Fruit fly (Drosophila melanogaster) whole organism, wandering third instar larva: ENCODE data around the gene MED7.

Source experiments
- Abd-B ChIP-seq: fragments of >200 bp; optimal IDR thresholded peaks from 2 replicates; lab custom pipeline; 2017; ENCODE audit warnings: missing biosample characterization, missing genetic modification characterization
- CG32264 ChIP-seq: fragments of 200-800 bp; sonication (Bioruptor generic); optimal IDR thresholded peaks from 2 replicates; lab custom pipeline; 2016; ENCODE audit warnings: missing biosample characterization, missing genetic modification characterization
- CG9705 ChIP-seq: fragments of 200-800 bp; sonication (Bioruptor generic); optimal IDR thresholded peaks from 2 replicates; lab custom pipeline; 2018; ENCODE audit warnings: missing biosample characterization, mild to moderate bottlenecking, missing genetic modification characterization
- CrebA ChIP-seq: fragments of 200-800 bp; sonication (Bioruptor generic); optimal IDR thresholded peaks from 2 replicates; lab custom pipeline; 2016; ENCODE audit warnings: missing biosample characterization, mild to moderate bottlenecking, missing genetic modification characterization, borderline replicate concordance
- Dfd ChIP-seq: fragments of >200 bp; optimal IDR thresholded peaks from 2 replicates; lab custom pipeline; 2017; ENCODE audit warnings: missing biosample characterization, missing genetic modification characterization
- Dif ChIP-seq: fragments of 200-275, 200-300 bp; sonication (Bioruptor generic); optimal IDR thresholded peaks from 2 replicates; lab custom pipeline; 2018; ENCODE audit warnings: missing biosample characterization, missing genetic modification characterization; ENCODE audit not compliant: partially characterized antibody
- GATAd ChIP-seq: sonication (Bioruptor generic); optimal IDR thresholded peaks from 2 replicates; lab custom pipeline; 2016; ENCODE audit warnings: missing biosample characterization, missing genetic modification characterization
- HLH106 ChIP-seq: fragments of 200-800 bp; optimal IDR thresholded peaks from 3 replicates; lab custom pipeline; 2019; ENCODE audit warnings: missing biosample characterization, mild to moderate bottlenecking, missing genetic modification characterization, moderate library complexity
- Hnf4 ChIP-seq: fragments of 200-800 bp; sonication (Bioruptor generic); optimal IDR thresholded peaks from 2 replicates; lab custom pipeline; 2016; ENCODE audit warnings: missing biosample characterization, mild to moderate bottlenecking, missing genetic modification characterization
- Hr78 ChIP-seq: fragments of >200 bp; optimal IDR thresholded peaks from 2 replicates; lab custom pipeline; 2017; ENCODE audit warnings: missing biosample characterization, missing genetic modification characterization
- Hr83 ChIP-seq: fragments of 200-300 bp; sonication (Bioruptor generic); optimal IDR thresholded peaks from 2 replicates; lab custom pipeline; 2016; ENCODE audit warnings: missing biosample characterization, mild to moderate bottlenecking, missing genetic modification characterization, moderate library complexity; ENCODE audit not compliant: poor library complexity, severe bottlenecking
- Jra ChIP-seq: sonication (Bioruptor generic); optimal IDR thresholded peaks from 2 replicates; lab custom pipeline; 2016; ENCODE audit warnings: missing biosample characterization, missing genetic modification characterization
- Mio ChIP-seq: sonication (Bioruptor generic); optimal IDR thresholded peaks from 2 replicates; lab custom pipeline; 2016; ENCODE audit warnings: missing biosample characterization, missing genetic modification characterization
- Myc ChIP-seq: fragments of >200 bp; optimal IDR thresholded peaks from 2 replicates; lab custom pipeline; 2017
- N ChIP-seq: fragments of >200 bp; optimal IDR thresholded peaks from 2 replicates; lab custom pipeline; 2018; ENCODE audit warnings: missing biosample characterization, missing external identifiers, missing genetic modification characterization
- OdsH ChIP-seq: fragments of 200-800 bp; sonication (Bioruptor generic); optimal IDR thresholded peaks from 2 replicates; lab custom pipeline; 2016; ENCODE audit warnings: missing biosample characterization, mild to moderate bottlenecking, missing genetic modification characterization
- Rel ChIP-seq, 2 experiments: fragments of 200-800 bp; sonication (Bioruptor generic) in 1 of 2; optimal IDR thresholded peaks; 2 replicates in 1 of 2; 3 replicates in 1 of 2; lab custom pipeline; 2016 to 2019; ENCODE audit warnings: mild to moderate bottlenecking in 2 of 2, missing biosample characterization in 2 of 2, missing genetic modification characterization in 2 of 2, moderate library complexity in 1 of 2
- Sp1 ChIP-seq: fragments of 200-800 bp; sonication (Bioruptor generic); optimal IDR thresholded peaks from 3 replicates; lab custom pipeline; 2019; ENCODE audit warnings: missing biosample characterization, mild to moderate bottlenecking, missing genetic modification characterization, moderate library complexity
- Vsx2 ChIP-seq: fragments of 200-300, 225-300 bp; sonication (Bioruptor generic); optimal IDR thresholded peaks from 2 replicates; lab custom pipeline; 2018; ENCODE audit warnings: missing biosample characterization, missing genetic modification characterization; ENCODE audit not compliant: partially characterized antibody
- br ChIP-seq: fragments of 200-800 bp; sonication (Bioruptor generic); optimal IDR thresholded peaks from 2 replicates; lab custom pipeline; 2016; ENCODE audit warnings: missing biosample characterization, missing genetic modification characterization
- brk ChIP-seq: fragments of 200-800 bp; sonication (Bioruptor generic); optimal IDR thresholded peaks from 2 replicates; lab custom pipeline; 2016; ENCODE audit warnings: missing biosample characterization, mild to moderate bottlenecking, missing genetic modification characterization
- dl ChIP-seq, 2 experiments: fragments of 175-275, 200-275 bp in 1 of 2; fragments of 200-275 bp in 1 of 2; sonication (Bioruptor generic); optimal IDR thresholded peaks; lab custom pipeline; 2018; ENCODE audit warnings: mild to moderate bottlenecking in 2 of 2, missing biosample characterization in 2 of 2, missing genetic modification characterization in 2 of 2, moderate library complexity in 2 of 2; ENCODE audit not compliant: partially characterized antibody in 2 of 2, insufficient read depth in 1 of 2
- dmrt93B ChIP-seq: fragments of 200-800 bp; sonication (Bioruptor generic); optimal IDR thresholded peaks from 2 replicates; lab custom pipeline; 2018; ENCODE audit warnings: missing biosample characterization, mild to moderate bottlenecking, missing genetic modification characterization
- dsf ChIP-seq: sonication (Bioruptor generic); optimal IDR thresholded peaks from 2 replicates; lab custom pipeline; 2016; ENCODE audit warnings: missing biosample characterization, missing genetic modification characterization, borderline replicate concordance
- ey ChIP-seq: fragments of 200-800 bp; sonication (Bioruptor generic); optimal IDR thresholded peaks from 2 replicates; lab custom pipeline; 2016; ENCODE audit warnings: missing biosample characterization, missing genetic modification characterization
- foxo ChIP-seq, 2 experiments: fragments of 200-800 bp; sonication (Bioruptor generic); optimal IDR thresholded peaks; 2 replicates in 1 of 2; 3 replicates in 1 of 2; lab custom pipeline; 2016 to 2017; ENCODE audit warnings: missing biosample characterization in 2 of 2, missing genetic modification characterization in 2 of 2
- fru ChIP-seq: fragments of 200-800 bp; sonication (Bioruptor generic); optimal IDR thresholded peaks from 3 replicates; lab custom pipeline; 2016; ENCODE audit warnings: missing biosample characterization, mild to moderate bottlenecking, missing genetic modification characterization
- h ChIP-seq: fragments of 200-800 bp; sonication (Bioruptor generic); optimal IDR thresholded peaks from 3 replicates; lab custom pipeline; 2016; ENCODE audit warnings: missing biosample characterization, mild to moderate bottlenecking, missing genetic modification characterization
- jim ChIP-seq: fragments of 175-275, 200-325 bp; sonication (Bioruptor generic); optimal IDR thresholded peaks from 2 replicates; lab custom pipeline; 2016; ENCODE audit warnings: missing biosample characterization, mild to moderate bottlenecking, missing genetic modification characterization
- lola ChIP-seq: fragments of >200 bp; optimal IDR thresholded peaks from 2 replicates; lab custom pipeline; 2017; ENCODE audit warnings: missing biosample characterization, missing genetic modification characterization
- pan ChIP-seq: fragments of >200 bp; optimal IDR thresholded peaks from 2 replicates; lab custom pipeline; 2017
- psq ChIP-seq: fragments of 200-800 bp; sonication (Bioruptor generic); optimal IDR thresholded peaks from 3 replicates; lab custom pipeline; 2017; ENCODE audit warnings: missing biosample characterization, mild to moderate bottlenecking, missing genetic modification characterization, moderate library complexity
- rgr ChIP-seq: fragments of 200-800 bp; sonication (Bioruptor generic); optimal IDR thresholded peaks from 3 replicates; lab custom pipeline; 2016; ENCODE audit warnings: missing biosample characterization, mild to moderate bottlenecking, missing genetic modification characterization
- sage ChIP-seq: fragments of 200-800 bp; sonication (Bioruptor generic); optimal IDR thresholded peaks from 2 replicates; lab custom pipeline; 2016; ENCODE audit warnings: missing biosample characterization, mild to moderate bottlenecking, missing genetic modification characterization
- sv ChIP-seq: fragments of 200-800 bp; sonication (Bioruptor generic); optimal IDR thresholded peaks from 3 replicates; lab custom pipeline; 2016; ENCODE audit warnings: missing biosample characterization, missing genetic modification characterization
- tai ChIP-seq: sonication (Bioruptor generic); optimal IDR thresholded peaks from 2 replicates; lab custom pipeline; 2016; ENCODE audit warnings: missing biosample characterization, missing genetic modification characterization
- usp ChIP-seq: fragments of >200 bp; optimal IDR thresholded peaks from 2 replicates; lab custom pipeline; 2017; ENCODE audit warnings: missing biosample characterization, missing genetic modification characterization
- woc ChIP-seq: sonication (Bioruptor generic); optimal IDR thresholded peaks from 2 replicates; lab custom pipeline; 2016; ENCODE audit warnings: missing biosample characterization, mild to moderate bottlenecking, missing genetic modification characterization

Gene MED7

dm6 chr3R:10760966-10761855 is at the start of gene MED7, which contains the start of gene Cap-H2:
Gene MED7 (minus strand): TSS chr3R:10761032.
Gene Cap-H2 (plus strand): TSS chr3R:10761310.
- TF ChIP-seq Vsx2 (GFP tag; lab: Kevin White, UChicago) = no peak
- no peak for TF ChIP-seq pan (lab: Kevin White, UChicago)
- no peak for TF ChIP-seq Sp1 (GFP tag; lab: Kevin White, UChicago)
- peak; percentile 75 for TF ChIP-seq ey
- TF ChIP-seq CrebA (GFP tag; lab: Kevin White, UChicago) = no peak
- TF ChIP-seq dl (GFP tag; optimal IDR thresholded peaks at IDR 0.05; lab: Kevin White, UChicago; ENCODE audit: insufficient read depth in 1 of 2, partially characterized antibody in 2 of 2) = no peak
- TF ChIP-seq sv (GFP tag; lab: Kevin White, UChicago) = peak; percentile 90
- TF ChIP-seq jim (GFP tag; lab: Kevin White, UChicago) = no peak
- TF ChIP-seq Dfd (GFP tag; lab: Kevin White, UChicago) = no peak
- TF ChIP-seq dmrt93B (GFP tag; lab: Kevin White, UChicago) = peak; percentile 57
- peak in 1 of 2 experiments; percentile 84 for TF ChIP-seq foxo (GFP tag; optimal IDR thresholded peaks at IDR 0.05; lab: Kevin White, UChicago)
- TF ChIP-seq OdsH = peak; percentile 68
- TF ChIP-seq Mio (GFP tag; lab: Kevin White, UChicago) = no peak
- peak; percentile 90 for TF ChIP-seq tai (GFP tag; lab: Kevin White, UChicago)
- peak; percentile 52 for TF ChIP-seq CG9705 (GFP tag; lab: Kevin White, UChicago)
- TF ChIP-seq HLH106 (tag; lab: Kevin White, UChicago) = peak; percentile 81
- peak; percentile 74 for TF ChIP-seq sage (GFP tag; lab: Kevin White, UChicago)
- TF ChIP-seq fru (GFP tag; lab: Kevin White, UChicago) = peak; percentile 73
- TF ChIP-seq psq (GFP tag; lab: Kevin White, UChicago) = peak; percentile 98
- no peak for TF ChIP-seq lola (GFP tag; lab: Kevin White, UChicago)
- no peak for TF ChIP-seq N (GFP tag; lab: Kevin White, UChicago)
- TF ChIP-seq br (GFP tag; lab: Kevin White, UChicago) = peak; percentile 63
- peak; percentile 4 for TF ChIP-seq GATAd (GFP tag; lab: Kevin White, UChicago)
- peak; percentile 91 for TF ChIP-seq woc (GFP tag; lab: Kevin White, UChicago)
- peak; percentile 88 for TF ChIP-seq Jra (GFP tag; lab: Kevin White, UChicago)
- TF ChIP-seq CG32264 = peak; percentile 43
- no peak for TF ChIP-seq Dif (GFP tag; lab: Kevin White, UChicago)
- peak; percentile 89 for TF ChIP-seq brk
- TF ChIP-seq Rel (GFP tag; optimal IDR thresholded peaks at IDR 0.05; lab: Kevin White, UChicago) = no peak
- peak; percentile 47 for TF ChIP-seq Rel (tag; optimal IDR thresholded peaks at IDR 0.05; lab: Kevin White, UChicago)
- peak; percentile 55 for TF ChIP-seq Hr83 (GFP tag; lab: Kevin White, UChicago)
- TF ChIP-seq usp (GFP tag; lab: Kevin White, UChicago) = no peak
- TF ChIP-seq rgr (GFP tag; lab: Kevin White, UChicago) = peak; percentile 77
- TF ChIP-seq dsf (GFP tag; lab: Kevin White, UChicago) = peak; percentile 68
- no peak for TF ChIP-seq Abd-B
- peak; percentile 86 for TF ChIP-seq Hnf4
- peak; percentile 82 for TF ChIP-seq h (GFP tag; lab: Kevin White, UChicago)
- TF ChIP-seq Hr78 (GFP tag; lab: Kevin White, UChicago) = no peak
- TF ChIP-seq Myc (lab: Kevin White, UChicago) = peak; percentile 4

- no peak for TF ChIP-seq dmrt93B (GFP tag; lab: Kevin White, UChicago)
- TF ChIP-seq dsf (GFP tag; lab: Kevin White, UChicago) = no peak
- no peak for TF ChIP-seq Dfd (GFP tag; lab: Kevin White, UChicago)
- no peak for TF ChIP-seq rgr (GFP tag; lab: Kevin White, UChicago)
- no peak for TF ChIP-seq foxo (GFP tag; optimal IDR thresholded peaks at IDR 0.05; lab: Kevin White, UChicago)
- no peak for TF ChIP-seq br (GFP tag; lab: Kevin White, UChicago)
- TF ChIP-seq Sp1 (GFP tag; lab: Kevin White, UChicago) = no peak
- no peak for TF ChIP-seq woc (GFP tag; lab: Kevin White, UChicago)
- no peak for TF ChIP-seq Hr83 (GFP tag; lab: Kevin White, UChicago)
- TF ChIP-seq jim (GFP tag; lab: Kevin White, UChicago) = no peak
- no peak for TF ChIP-seq dl (GFP tag; optimal IDR thresholded peaks at IDR 0.05; lab: Kevin White, UChicago; ENCODE audit: insufficient read depth in 1 of 2, partially characterized antibody in 2 of 2)
- no peak for TF ChIP-seq Myc (lab: Kevin White, UChicago)
- no peak for TF ChIP-seq brk
- TF ChIP-seq pan (lab: Kevin White, UChicago) = no peak
- TF ChIP-seq Abd-B = no peak
- TF ChIP-seq psq (GFP tag; lab: Kevin White, UChicago) = no peak
- no peak for TF ChIP-seq CrebA (GFP tag; lab: Kevin White, UChicago)
- no peak for TF ChIP-seq Dif (GFP tag; lab: Kevin White, UChicago)
- no peak for TF ChIP-seq CG32264
- TF ChIP-seq Hr78 (GFP tag; lab: Kevin White, UChicago) = no peak
- TF ChIP-seq, all 38 proteins: peak for 0
Measured at dm6 chr3R:10803855-10804254, 43.0 kb upstream of the MED7 start, which contains the start of gene CG14692. Gene CG14692 (minus strand): TSS chr3R:10803955.
